Worm (Caenorhabditis elegans) whole organism, L2 larva: Measurements from ENCODE around the gene F20D6.2.

Experiments used
- C34F6.9 ChIP-seq: fragments of 150-350 bp; optimal IDR thresholded peaks from 2 replicates; lab custom pipeline; 2014; ENCODE audit warnings: missing biosample characterization, missing genetic modification characterization
- F13H6.1 ChIP-seq: sonication (generic microtip); optimal IDR thresholded peaks from 2 replicates; lab custom pipeline; 2016; ENCODE audit warnings: missing genetic modification characterization, missing compliant biosample characterization
- Y55F3AM.14 ChIP-seq: fragments of 200-800 bp; sonication (Bioruptor generic); optimal IDR thresholded peaks from 2 replicates; lab custom pipeline; 2018; ENCODE audit warnings: mild to moderate bottlenecking, missing genetic modification characterization, missing compliant biosample characterization
- aly-2 ChIP-seq: fragments of 150-350 bp; optimal IDR thresholded peaks from 2 replicates; lab custom pipeline; 2014; ENCODE audit warnings: missing biosample characterization, missing genetic modification characterization
- blmp-1 ChIP-seq: sonication (generic microtip); optimal IDR thresholded peaks from 2 replicates; lab custom pipeline; 2017; ENCODE audit warnings: missing genetic modification characterization, mild to moderate bottlenecking, missing compliant biosample characterization, antibody characterized with exemption, moderate library complexity; ENCODE audit not compliant: insufficient read depth
- ceh-16 ChIP-seq: fragments of 150-350 bp; optimal IDR thresholded peaks from 2 replicates; lab custom pipeline; 2014; ENCODE audit warnings: missing biosample characterization, missing genetic modification characterization
- ceh-82 ChIP-seq: fragments of 150-350 bp; optimal IDR thresholded peaks from 2 replicates; lab custom pipeline; 2014; ENCODE audit warnings: missing biosample characterization, missing genetic modification characterization
- dmd-4 ChIP-seq: sonication (generic microtip); optimal IDR thresholded peaks from 2 replicates; lab custom pipeline; 2017; ENCODE audit warnings: missing biosample characterization, missing genetic modification characterization
- elt-3 ChIP-seq: sonication (generic microtip); optimal IDR thresholded peaks from 2 replicates; lab custom pipeline; 2017; ENCODE audit warnings: missing biosample characterization, missing genetic modification characterization
- gmeb-1 ChIP-seq: fragments of 150-350 bp; optimal IDR thresholded peaks from 2 replicates; lab custom pipeline; 2014; ENCODE audit warnings: missing biosample characterization, missing genetic modification characterization
- lin-11 ChIP-seq: fragments of 150-350 bp; sonication (generic microtip); optimal IDR thresholded peaks from 2 replicates; lab custom pipeline; 2014; ENCODE audit warnings: missing biosample characterization, missing genetic modification characterization, inconsistent platforms, mixed read lengths
- lin-13 ChIP-seq: fragments of 150-350 bp; optimal IDR thresholded peaks from 2 replicates; lab custom pipeline; 2014; ENCODE audit warnings: missing biosample characterization, missing genetic modification reagents, missing genetic modification characterization
- lin-39 ChIP-seq: fragments of 150-350 bp; optimal IDR thresholded peaks from 2 replicates; lab custom pipeline; 2014; ENCODE audit warnings: missing biosample characterization, missing genetic modification reagents, missing genetic modification characterization
- mbf-1 ChIP-seq: sonication (generic microtip); optimal IDR thresholded peaks from 2 replicates; lab custom pipeline; 2017; ENCODE audit warnings: missing biosample characterization, missing genetic modification characterization
- mdl-1 ChIP-seq, 2 experiments: fragments of 150-350 bp in 1 of 2; sonication (generic microtip) in 1 of 2; optimal IDR thresholded peaks; 2 replicates each; lab custom pipeline; 2017; ENCODE audit warnings: missing biosample characterization in 2 of 2, missing genetic modification characterization in 2 of 2
- nhr-11 ChIP-seq: fragments of 150-350 bp; optimal IDR thresholded peaks from 2 replicates; lab custom pipeline; 2014; ENCODE audit warnings: missing biosample characterization, missing genetic modification characterization
- nhr-12 ChIP-seq: fragments of 150-350 bp; optimal IDR thresholded peaks from 2 replicates; lab custom pipeline; 2014; ENCODE audit warnings: missing biosample characterization, missing genetic modification characterization
- nhr-23 ChIP-seq: fragments of 150-350 bp; optimal IDR thresholded peaks from 2 replicates; lab custom pipeline; 2014; ENCODE audit warnings: missing biosample characterization, missing genetic modification reagents, missing genetic modification characterization
- nhr-237 ChIP-seq: fragments of 150-350 bp; optimal IDR thresholded peaks from 2 replicates; lab custom pipeline; 2014; ENCODE audit warnings: missing biosample characterization, missing genetic modification characterization
- nhr-25 ChIP-seq: fragments of 150-350 bp; sonication (generic microtip); optimal IDR thresholded peaks from 3 replicates; lab custom pipeline; 2014; ENCODE audit warnings: missing biosample characterization, missing genetic modification characterization
- nhr-77 ChIP-seq: fragments of 150-350 bp; optimal IDR thresholded peaks from 2 replicates; lab custom pipeline; 2014; ENCODE audit warnings: missing biosample characterization, missing genetic modification characterization
- peb-1 ChIP-seq: fragments of 150-350 bp; optimal IDR thresholded peaks from 2 replicates; lab custom pipeline; 2014; ENCODE audit warnings: missing biosample characterization, missing genetic modification characterization
- sma-3 ChIP-seq: sonication (generic microtip); optimal IDR thresholded peaks from 2 replicates; lab custom pipeline; 2016; ENCODE audit warnings: missing genetic modification reagents, missing genetic modification characterization, missing compliant biosample characterization
- sma-9 ChIP-seq, 2 experiments: fragments of 150-350 bp in 1 of 2; sonication (generic microtip) in 1 of 2; optimal IDR thresholded peaks; 2 replicates each; lab custom pipeline; 2014 to 2016; ENCODE audit warnings: missing genetic modification characterization in 2 of 2, mild to moderate bottlenecking in 1 of 2, missing biosample characterization in 1 of 2, missing compliant biosample characterization in 1 of 2, missing genetic modification reagents in 1 of 2, moderate library complexity in 1 of 2
- unc-39 ChIP-seq: fragments of 150-350 bp; optimal IDR thresholded peaks from 2 replicates; lab custom pipeline; 2014; ENCODE audit warnings: missing biosample characterization, missing genetic modification characterization
- unc-55 ChIP-seq: fragments of 150-350 bp; sonication (generic microtip); optimal IDR thresholded peaks from 3 replicates; lab custom pipeline; 2014; ENCODE audit warnings: missing biosample characterization, missing genetic modification reagents, missing genetic modification characterization
- zag-1 ChIP-seq: fragments of 150-350 bp; optimal IDR thresholded peaks from 2 replicates; lab custom pipeline; 2014; ENCODE audit warnings: missing biosample characterization, missing genetic modification characterization
- ztf-1 ChIP-seq: fragments of 200-800 bp; sonication (Bioruptor generic); conservative IDR thresholded peaks from 2 replicates; pipeline ENCODE4 v1.3.6; 2022; ENCODE audit warnings: missing genetic modification characterization, missing compliant biosample characterization
- ztf-11 ChIP-seq: sonication (generic microtip); optimal IDR thresholded peaks from 2 replicates; lab custom pipeline; 2017; ENCODE audit warnings: missing biosample characterization, missing genetic modification characterization
- ztf-4 ChIP-seq: fragments of 150-350 bp; optimal IDR thresholded peaks from 2 replicates; lab custom pipeline; 2014; ENCODE audit warnings: missing biosample characterization, missing genetic modification characterization

The F20D6.2 gene

DNA sequence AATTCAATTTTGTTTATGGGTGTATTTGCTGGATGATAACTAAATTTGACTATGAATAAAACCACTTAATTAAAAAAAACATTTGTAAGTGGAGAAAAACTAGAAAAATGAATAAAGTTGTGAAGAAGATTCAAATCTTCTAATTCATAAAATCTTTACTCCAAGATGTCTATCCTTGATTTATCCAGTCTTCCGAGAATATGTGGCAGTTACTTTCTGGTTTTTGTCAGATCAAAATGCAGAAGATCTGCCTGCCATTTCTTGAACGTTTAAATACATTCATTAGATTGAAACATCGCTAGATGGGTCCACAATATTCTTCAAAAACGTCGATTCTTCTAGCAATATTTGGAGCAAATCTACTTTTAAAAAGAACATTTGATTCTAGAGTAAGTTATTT lies at the start of gene F20D6.2:
F20D6.2 (plus strand) TSS at position 301 of the 400 bp plus-strand sequence.
- TF ChIP-seq C34F6.9 (tag; lab: Kevin White, UChicago) (no peak), mdl-1 (tag; optimal IDR thresholded peaks at IDR 0.05; lab: Kevin White, UChicago) (no peak), peb-1 (tag; lab: Kevin White, UChicago) (no peak), ztf-11 (no peak), sma-9 (GFP tag; optimal IDR thresholded peaks at IDR 0.05; lab: Kevin White, UChicago) (no peak), sma-9 (tag; optimal IDR thresholded peaks at IDR 0.05; lab: Kevin White, UChicago) (no peak), nhr-12 (tag; lab: Kevin White, UChicago) (no peak)

DNA sequence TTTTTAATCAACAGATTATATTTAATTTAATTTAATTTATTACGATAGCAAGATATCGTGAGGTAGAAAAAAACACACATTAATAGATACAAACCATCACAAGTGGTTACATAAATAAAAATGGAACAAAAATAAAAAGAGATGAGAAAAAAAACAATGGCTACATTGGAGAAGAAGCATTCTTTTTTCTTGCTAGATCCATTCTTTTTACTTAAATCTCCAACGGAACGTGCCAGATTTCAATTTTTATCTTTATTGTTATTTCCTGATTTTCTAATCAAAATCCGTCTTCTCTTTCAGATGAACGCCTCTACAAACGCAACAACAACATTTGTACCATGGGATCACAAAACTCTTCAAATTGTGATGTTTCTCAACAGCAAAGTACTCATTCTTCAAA lies 42.2 kb upstream of the F20D6.2 start, which contains the start of gene D1014.2:
D1014.2 (plus strand) TSS at position 301 of the 400 bp plus-strand sequence.
- no peak for TF ChIP-seq C34F6.9 (tag; lab: Kevin White, UChicago)
- TF ChIP-seq nhr-11 (tag; lab: Kevin White, UChicago): no peak
- no peak for TF ChIP-seq nhr-25 (tag; lab: Kevin White, UChicago)
- no peak for TF ChIP-seq lin-39 (tag; lab: Kevin White, UChicago)
- no peak for TF ChIP-seq nhr-23 (tag; lab: Kevin White, UChicago)
- no peak for TF ChIP-seq ztf-1 (GFP tag; lab: Robert Waterston, UW)
- no peak for TF ChIP-seq mdl-1 (tag; optimal IDR thresholded peaks at IDR 0.05; lab: Kevin White, UChicago)
- no peak for TF ChIP-seq ztf-11
- TF ChIP-seq gmeb-1: no peak
- TF ChIP-seq lin-11 (tag; lab: Kevin White, UChicago): no peak
- no peak for TF ChIP-seq mbf-1
- TF ChIP-seq unc-39 (tag; lab: Kevin White, UChicago): no peak
- TF ChIP-seq sma-3: no peak
- no peak for TF ChIP-seq zag-1 (tag; lab: Kevin White, UChicago)
- TF ChIP-seq nhr-77: no peak
- no peak for TF ChIP-seq aly-2 (tag; lab: Kevin White, UChicago)
- no peak for TF ChIP-seq nhr-237 (tag; lab: Kevin White, UChicago)
- TF ChIP-seq ceh-16 (tag; lab: Kevin White, UChicago): no peak
- no peak for TF ChIP-seq lin-13 (GFP tag; lab: Kevin White, UChicago)
- no peak for TF ChIP-seq Y55F3AM.14 (GFP tag; lab: Kevin White, UChicago)

DNA sequence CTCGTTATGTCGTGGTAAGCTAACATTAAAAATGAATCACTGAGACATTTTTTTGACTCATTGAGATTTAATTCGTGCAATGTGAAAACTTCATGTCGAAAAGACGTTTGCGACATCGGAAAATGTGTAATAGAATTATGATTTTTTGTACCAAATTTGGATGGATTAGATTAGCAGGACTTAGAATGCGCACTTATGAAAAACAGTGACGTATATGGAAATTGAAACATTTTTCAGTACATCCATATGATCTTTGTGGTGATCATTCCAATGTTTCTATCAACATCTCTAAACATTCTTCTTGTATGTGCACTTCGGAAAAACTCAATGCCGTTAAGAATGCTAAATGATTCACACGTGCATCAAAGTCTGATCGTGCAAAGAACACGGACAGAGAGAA lies 41.3 kb upstream of the F20D6.2 start:
- TF ChIP-seq dmd-4 (no peak), ztf-4 (tag; lab: Kevin White, UChicago) (no peak), elt-3 (tag; lab: Kevin White, UChicago) (no peak), blmp-1 (tag; lab: Kevin White, UChicago) (no peak), nhr-11 (tag; lab: Kevin White, UChicago) (no peak), lin-39 (tag; lab: Kevin White, UChicago) (no peak), ceh-16 (tag; lab: Kevin White, UChicago) (no peak), lin-11 (tag; lab: Kevin White, UChicago) (no peak), Y55F3AM.14 (GFP tag; lab: Kevin White, UChicago) (no peak), nhr-23 (tag; lab: Kevin White, UChicago) (no peak)

DNA sequence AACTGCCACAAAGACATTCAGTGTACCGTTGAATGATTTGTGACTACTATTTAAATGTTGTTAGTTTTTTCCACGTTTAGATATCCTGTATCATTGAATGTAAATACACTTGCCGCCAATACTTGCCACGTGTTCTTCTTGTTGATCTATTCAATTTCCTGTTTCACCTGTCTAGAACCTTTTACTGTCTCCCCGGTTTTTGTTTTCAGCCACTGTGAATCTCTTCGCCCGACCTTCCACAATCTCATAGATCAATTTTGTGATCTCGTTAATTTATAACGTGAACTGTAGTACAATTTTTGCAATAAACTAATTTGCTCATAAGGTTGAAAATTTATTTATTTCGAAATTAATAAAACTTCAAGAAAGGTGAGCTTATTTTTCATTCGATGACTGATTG lies 40.5 kb upstream of the F20D6.2 start, which contains the start of gene D1014.13:
D1014.13 (plus strand) TSS at position 301 of the 400 bp plus-strand sequence.
- TF ChIP-seq ceh-82 (tag; lab: Kevin White, UChicago) (no peak), nhr-25 (tag; lab: Kevin White, UChicago) (no peak), nhr-77 (no peak), blmp-1 (tag; lab: Kevin White, UChicago) (no peak), elt-3 (tag; lab: Kevin White, UChicago) (no peak), ztf-1 (GFP tag; lab: Robert Waterston, UW) (no peak), nhr-12 (tag; lab: Kevin White, UChicago) (no peak), ceh-16 (tag; lab: Kevin White, UChicago) (no peak), unc-39 (tag; lab: Kevin White, UChicago) (no peak), aly-2 (tag; lab: Kevin White, UChicago) (no peak), nhr-11 (tag; lab: Kevin White, UChicago) (no peak), C34F6.9 (tag; lab: Kevin White, UChicago) (no peak), nhr-237 (tag; lab: Kevin White, UChicago) (no peak), lin-13 (GFP tag; lab: Kevin White, UChicago) (no peak)

DNA sequence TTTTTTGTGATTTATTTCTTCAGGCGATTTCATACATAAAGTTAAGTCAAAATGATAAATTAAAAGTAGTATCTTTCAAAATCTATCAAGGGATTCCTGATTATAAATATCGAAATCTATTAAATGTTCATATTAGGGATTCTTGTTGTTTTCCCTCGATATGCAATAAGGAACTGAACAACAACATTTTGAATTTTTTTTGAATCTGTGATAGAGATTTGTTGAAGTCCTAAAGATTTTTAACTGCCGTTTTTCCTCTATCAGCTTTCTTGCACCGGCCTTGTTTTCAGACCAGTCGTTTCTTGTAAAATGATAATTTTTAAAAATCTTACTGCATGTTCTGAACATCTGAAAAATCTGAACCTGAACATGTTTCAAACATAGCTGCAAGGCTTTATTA lies 30.1 kb upstream of the F20D6.2 start:
- TF ChIP-seq unc-55 (no peak), F13H6.1 (tag; lab: Kevin White, UChicago) (no peak), ceh-82 (tag; lab: Kevin White, UChicago) (no peak), blmp-1 (tag; lab: Kevin White, UChicago) (no peak), C34F6.9 (tag; lab: Kevin White, UChicago) (no peak)
- TF ChIP-seq, all 48 proteins: peak for 0
